Fruit fly (Drosophila melanogaster): ENCODE measurements around the gene abd-A.

The abd-A gene

DNA sequence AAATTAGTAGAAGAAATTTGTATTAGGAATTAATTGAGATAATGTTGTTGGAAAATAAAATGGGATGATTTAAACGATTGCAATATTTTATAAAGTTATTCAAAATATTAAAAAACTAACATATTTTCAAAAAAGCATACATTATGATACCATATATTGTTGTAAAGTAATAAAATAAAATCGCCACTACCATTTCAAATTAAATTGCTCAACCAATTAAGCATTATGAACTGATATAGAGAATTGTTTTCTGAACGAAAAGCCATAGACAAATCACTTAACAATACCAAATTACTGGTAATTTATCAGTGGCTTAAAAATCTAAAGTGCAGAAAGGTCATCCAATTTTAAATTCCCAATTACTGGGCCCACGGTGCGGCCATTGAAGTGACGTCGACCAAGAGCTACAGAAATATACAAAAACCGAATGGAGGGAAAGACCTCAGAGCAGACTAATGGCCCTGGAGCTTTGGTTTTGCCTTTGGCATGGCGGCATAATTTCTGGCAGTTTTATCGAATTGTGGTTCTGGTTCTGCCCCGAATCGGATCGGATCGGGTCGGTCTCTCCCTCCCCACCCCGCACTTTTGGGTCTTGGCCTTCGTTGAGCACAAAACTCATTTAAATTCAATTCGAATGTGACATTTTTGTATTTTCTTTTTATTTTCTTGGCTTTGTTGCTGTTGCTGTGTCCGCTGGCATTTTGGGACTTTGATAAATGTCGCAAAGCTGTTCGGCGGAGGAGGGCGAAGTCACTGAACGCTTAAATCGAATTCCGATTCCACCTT lies 43.3 kb upstream of the abd-A start (continued):
- TF ChIP-seq odd (GFP tag; optimal IDR thresholded peaks at IDR 0.05) (no peak), CG10431 (GFP tag; optimal IDR thresholded peaks at IDR 0.05) (no peak), CG31441 (GFP tag; IDR thresholded peaks at IDR 0.05) (0 out of 2 replicates have a peak, but pooled peaks have one; percentile 9), twi (tag; optimal IDR thresholded peaks at IDR 0.05) (no peak), HLHmδ (GFP tag; optimal IDR thresholded peaks at IDR 0.05) (no peak), CG30020 (tag; optimal IDR thresholded peaks at IDR 0.05) (no peak), CG12219 (GFP tag; optimal IDR thresholded peaks at IDR 0.05) (no peak), repo (GFP tag; optimal IDR thresholded peaks at IDR 0.05) (no peak), CG12659 (GFP tag; optimal IDR thresholded peaks at IDR 0.05) (peak; percentile 20), Ptx1 (GFP tag; IDR thresholded peaks at IDR 0.05) (no peak), Hsf (GFP tag; optimal IDR thresholded peaks at IDR 0.05) (no peak), Doc3 (GFP tag; IDR thresholded peaks at IDR 0.05; ENCODE audit: partially characterized antibody) (no peak), NC2β (GFP tag; optimal IDR thresholded peaks at IDR 0.05) (no peak), D19A (tag; optimal IDR thresholded peaks at IDR 0.05) (no peak), ap (GFP tag; IDR thresholded peaks at IDR 0.05) (no peak), CG34376 (GFP tag; optimal IDR thresholded peaks at IDR 0.05) (no peak), slp2 (GFP tag; optimal IDR thresholded peaks at IDR 0.05) (no peak), CG18619 (GFP tag; optimal IDR thresholded peaks at IDR 0.05) (no peak), schlank (tag; optimal IDR thresholded peaks at IDR 0.05) (no peak), CG6854 (GFP tag; optimal IDR thresholded peaks at IDR 0.05) (no peak), Fer2 (tag; optimal IDR thresholded peaks at IDR 0.05) (no peak), CG4617 (GFP tag; optimal IDR thresholded peaks at IDR 0.05; ENCODE audit: borderline replicate concordance) (no peak), gt (GFP tag; IDR thresholded peaks at IDR 0.05) (no peak), lilli (GFP tag; optimal IDR thresholded peaks at IDR 0.05) (no peak), CG30403 (GFP tag; optimal IDR thresholded peaks at IDR 0.05) (peak; percentile 17), Dip3 (GFP tag; optimal IDR thresholded peaks at IDR 0.05) (no peak), Blimp-1 (GFP tag; optimal IDR thresholded peaks at IDR 0.05) (no peak), CG3407 (GFP tag; optimal IDR thresholded peaks at IDR 0.05) (no peak), CG17186 (GFP tag; optimal IDR thresholded peaks at IDR 0.05) (no peak), CG2875 (GFP tag; optimal IDR thresholded peaks at IDR 0.05) (no peak), scrt (GFP tag; optimal IDR thresholded peaks at IDR 0.05) (no peak), CG14014 (GFP tag; IDR thresholded peaks at IDR 0.05) (no peak), br (optimal IDR thresholded peaks at IDR 0.05) (no peak), usp (GFP tag; optimal IDR thresholded peaks at IDR 0.05) (no peak), slou (GFP tag; optimal IDR thresholded peaks at IDR 0.05) (no peak), tup (GFP tag; optimal IDR thresholded peaks at IDR 0.05) (no peak), HLH4C (GFP tag; IDR thresholded peaks at IDR 0.05; ENCODE audit: partially characterized antibody) (no peak), Mad (GFP tag; optimal IDR thresholded peaks at IDR 0.05) (no peak), CG13296 (GFP tag; optimal IDR thresholded peaks at IDR 0.05) (no peak), fd96Cb (tag; optimal IDR thresholded peaks at IDR 0.05) (peak; percentile 0), ranshi (GFP tag; IDR thresholded peaks at IDR 0.05) (no peak), E2f1 (GFP tag; IDR thresholded peaks at IDR 0.05) (no peak), ken (GFP tag; IDR thresholded peaks at IDR 0.05) (no peak), ssp (GFP tag; IDR thresholded peaks at IDR 0.05) (no peak), Ravus (GFP tag; IDR thresholded peaks at IDR 0.05) (no peak), Hey (tag; optimal IDR thresholded peaks at IDR 0.05) (no peak), nom (GFP tag; optimal IDR thresholded peaks at IDR 0.05) (no peak), gcm2 (GFP tag; optimal IDR thresholded peaks at IDR 0.05) (no peak), Hr39 (optimal IDR thresholded peaks at IDR 0.05) (no peak), bcd (GFP tag; optimal IDR thresholded peaks at IDR 0.05) (peak; percentile 43), CG11456 (GFP tag; IDR thresholded peaks at IDR 0.05) (no peak)
